Worm (Caenorhabditis elegans) whole organism, young adult: ENCODE results near the gene pqn-36.

Experiments
- B0261.1 ChIP-seq: sonication (generic microtip); optimal IDR thresholded peaks from 2 replicates; lab custom pipeline; 2016; ENCODE audit warnings: mild to moderate bottlenecking, missing genetic modification characterization, moderate library complexity, missing compliant biosample characterization
- ama-1 ChIP-seq, 3 experiments: fragments of 150-350 bp in 1 of 3; sonication (generic microtip) in 2 of 3; optimal IDR thresholded peaks; 2 replicates each; lab custom pipeline; 2014 to 2018; ENCODE audit warnings: missing biosample characterization in 2 of 3, missing genetic modification characterization in 2 of 3, missing genetic modification reagents in 2 of 3

DNA sequence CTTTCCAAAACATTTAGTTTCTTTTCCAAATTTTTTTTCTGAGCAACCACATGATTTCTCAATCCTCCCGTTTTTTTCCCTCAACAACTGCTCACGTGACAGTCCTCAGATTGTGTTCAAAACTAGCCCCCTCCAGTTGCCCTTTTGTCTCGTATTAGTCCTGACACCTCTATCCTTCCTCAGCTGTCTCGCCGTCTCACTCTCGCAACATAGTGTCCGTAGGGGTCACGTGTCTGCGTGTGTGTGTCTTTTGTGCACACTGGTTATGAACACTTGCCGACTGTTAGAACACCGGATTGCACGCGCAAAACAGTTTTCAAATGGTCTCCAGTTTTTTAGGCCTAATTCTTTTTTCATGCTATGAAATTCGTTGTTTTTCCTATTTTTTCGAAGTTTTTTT is 50.1 kb downstream of the pqn-36 start:
- TF ChIP-seq ama-1 (optimal IDR thresholded peaks at IDR 0.05; lab: Kevin White, UChicago) (no peak), ama-1 (GFP tag; optimal IDR thresholded peaks at IDR 0.05; lab: Kevin White, UChicago) (no peak), B0261.1 (tag; lab: Kevin White, UChicago) (no peak)
